Worm (Caenorhabditis elegans): Measurements from ENCODE around the gene Y14H12A.1.
A peak's percentile ranks its signal among the peaks of the same experiment; 100 is the strongest.

Y14H12A.1 gene

DNA sequence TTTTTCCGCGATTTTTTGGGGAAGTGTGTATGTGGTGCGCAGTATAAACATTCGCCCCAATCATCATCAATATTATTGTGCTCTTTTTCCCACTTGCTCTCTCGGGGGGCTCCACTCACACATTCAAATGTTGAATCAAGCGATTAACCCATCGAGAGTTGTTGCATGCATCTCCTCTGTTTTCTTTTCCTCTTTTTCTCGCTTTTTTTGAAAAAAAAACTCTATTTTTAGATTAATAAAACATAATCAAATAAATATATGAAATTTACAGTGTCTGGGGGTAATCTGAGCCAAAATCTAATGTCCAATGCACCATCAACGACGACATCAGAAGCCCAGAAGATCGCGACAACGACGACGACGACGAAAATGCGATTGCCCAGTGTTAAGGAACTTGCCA, 11.6 kb downstream of the Y14H12A.1 start, which contains the start of gene ephx-1:
ephx-1 (plus strand) TSS at position 301 of the 400 bp plus-strand sequence.
- TF ChIP-seq dmd-8 (GFP tag; IDR thresholded peaks at IDR 0.05) (0 out of 2 replicates have a peak, but pooled peaks have one; percentile 2), Y105C5A.15 (GFP tag; IDR thresholded peaks at IDR 0.05) (no peak)

ce11 chrII:4007972-4008371, 15.0 kb downstream of the Y14H12A.1 start:
- TF ChIP-seq ceh-82 (tag; optimal IDR thresholded peaks at IDR 0.05), result no peak
- TF ChIP-seq nhr-48 (tag; optimal IDR thresholded peaks at IDR 0.05), result no peak
- no peak for TF ChIP-seq aly-2 (tag; optimal IDR thresholded peaks at IDR 0.05)
- TF ChIP-seq mep-1 (tag; optimal IDR thresholded peaks at IDR 0.05), result no peak
- no peak for TF ChIP-seq cey-2 (tag; optimal IDR thresholded peaks at IDR 0.05; ENCODE audit: borderline replicate concordance, insufficient read depth)
- peak in 1 of 2 experiments; percentile 44 for TF ChIP-seq unc-62 (GFP tag; optimal IDR thresholded peaks at IDR 0.05 in 1 of 2)
- no peak for TF ChIP-seq unc-62 (tag; optimal IDR thresholded peaks at IDR 0.05)
- TF ChIP-seq ZK546.5 (tag; optimal IDR thresholded peaks at IDR 0.05), result no peak
- TF ChIP-seq set-16 (GFP tag; IDR thresholded peaks at IDR 0.05), result peak; percentile 79
- no peak for TF ChIP-seq egl-43 (GFP tag; IDR thresholded peaks at IDR 0.05)

DNA sequence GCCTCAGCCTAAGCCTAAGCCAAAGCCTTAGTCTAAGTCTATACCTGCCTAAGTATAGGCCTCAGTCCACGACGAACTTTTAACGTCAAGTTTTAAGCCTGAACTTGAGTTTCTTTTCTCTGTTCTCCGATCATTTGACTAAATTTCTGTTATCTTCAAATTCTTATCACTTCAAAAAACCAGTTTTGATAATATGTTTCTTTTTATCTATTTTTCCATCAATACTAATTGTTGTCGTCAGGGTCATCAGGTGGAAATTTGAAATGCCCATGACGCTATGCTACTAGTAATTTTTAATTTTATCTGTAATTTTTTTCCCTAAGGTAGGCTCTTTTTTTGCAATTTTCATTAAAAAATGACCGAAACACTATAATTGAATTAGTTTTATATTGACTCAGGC, 18.5 kb downstream of the Y14H12A.1 start:
- TF ChIP-seq snpc-4 (tag; optimal IDR thresholded peaks at IDR 0.05) (no peak), mep-1 (tag; optimal IDR thresholded peaks at IDR 0.05) (no peak), pqm-1 (tag; optimal IDR thresholded peaks at IDR 0.05) (peak; percentile 7), lsy-2 (tag; optimal IDR thresholded peaks at IDR 0.05) (no peak), dmd-8 (GFP tag; IDR thresholded peaks at IDR 0.05) (no peak)

ce11 chrII:4018617-4019016, 25.6 kb downstream of the Y14H12A.1 start, which contains the start of gene K07D4.6:
Gene K07D4.6 (minus strand): TSS chrII:4018717.
- no peak for TF ChIP-seq vab-7 (GFP tag; IDR thresholded peaks at IDR 0.05)
- TF ChIP-seq spr-1 (tag; optimal IDR thresholded peaks at IDR 0.05), result no peak
- no peak for TF ChIP-seq ceh-62 (tag; optimal IDR thresholded peaks at IDR 0.05)
- TF ChIP-seq cey-2 (tag; optimal IDR thresholded peaks at IDR 0.05; ENCODE audit: borderline replicate concordance, insufficient read depth), result no peak
- no peak for TF ChIP-seq ceh-28 (tag; optimal IDR thresholded peaks at IDR 0.05)
- TF ChIP-seq arid-1 (GFP tag; conservative IDR thresholded peaks at IDR 0.05), result no peak
- no peak for TF ChIP-seq F10B5.3 (tag; optimal IDR thresholded peaks at IDR 0.05)
- no peak for TF ChIP-seq mdt-29 (GFP tag; IDR thresholded peaks at IDR 0.05)
- TF ChIP-seq ctbp-1 (GFP tag; IDR thresholded peaks at IDR 0.05), result no peak
- TF ChIP-seq tra-1 (GFP tag; IDR thresholded peaks at IDR 0.05), result no peak
- TF ChIP-seq mdl-1 (tag; optimal IDR thresholded peaks at IDR 0.05), result no peak
- TF ChIP-seq ceh-44 (GFP tag; IDR thresholded peaks at IDR 0.05), result no peak
- no peak for TF ChIP-seq hlh-30 (tag; optimal IDR thresholded peaks at IDR 0.05; ENCODE audit: insufficient read depth)
- no peak for TF ChIP-seq lin-15B (tag; optimal IDR thresholded peaks at IDR 0.05)
- TF ChIP-seq sdz-12 (GFP tag; optimal IDR thresholded peaks at IDR 0.05), result no peak
- TF ChIP-seq ceh-20 (GFP tag; IDR thresholded peaks at IDR 0.05), result no peak
- TF ChIP-seq lin-39 (tag; optimal IDR thresholded peaks at IDR 0.05), result no peak
- TF ChIP-seq lim-7 (GFP tag; IDR thresholded peaks at IDR 0.05), result no peak

ce11 chrII:4025462-4025861, 32.5 kb downstream of the Y14H12A.1 start, which contains the start of gene K07D4.5:
Gene K07D4.5 (minus strand): TSS chrII:4025562.
- TF ChIP-seq set-16 (GFP tag; IDR thresholded peaks at IDR 0.05), result no peak
- no peak for TF ChIP-seq F44E2.7 (GFP tag; IDR thresholded peaks at IDR 0.05)
- TF ChIP-seq lir-3 (tag; optimal IDR thresholded peaks at IDR 0.05), result no peak
- TF ChIP-seq zag-1 (tag; optimal IDR thresholded peaks at IDR 0.05), result no peak
- TF ChIP-seq nhr-102 (tag; optimal IDR thresholded peaks at IDR 0.05), result no peak
- TF ChIP-seq zip-11 (GFP tag; IDR thresholded peaks at IDR 0.05), result no peak
- TF ChIP-seq F37D6.2 (tag; optimal IDR thresholded peaks at IDR 0.05), result no peak
- no peak for TF ChIP-seq aha-1 (tag)
- no peak for TF ChIP-seq Y105C5A.15 (GFP tag; IDR thresholded peaks at IDR 0.05)
- TF ChIP-seq Y75B8A.6 (GFP tag; IDR thresholded peaks at IDR 0.05), result no peak
- no peak for TF ChIP-seq nhr-48 (tag; optimal IDR thresholded peaks at IDR 0.05)
- no peak for TF ChIP-seq skn-1 (tag; optimal IDR thresholded peaks at IDR 0.05)
- no peak for TF ChIP-seq php-3 (GFP tag; IDR thresholded peaks at IDR 0.05)
- no peak for TF ChIP-seq mxl-3 (GFP tag; optimal IDR thresholded peaks at IDR 0.05)
- TF ChIP-seq lin-13 (GFP tag; optimal IDR thresholded peaks at IDR 0.05), result no peak
- TF ChIP-seq tra-1 (GFP tag; IDR thresholded peaks at IDR 0.05), result no peak
- TF ChIP-seq lin-38 (GFP tag; IDR thresholded peaks at IDR 0.05), result no peak
- no peak for TF ChIP-seq F26F4.8 (GFP tag; conservative IDR thresholded peaks at IDR 0.05)
- TF ChIP-seq nhr-42 (GFP tag; IDR thresholded peaks at IDR 0.05), result no peak

Data from whole organism, L4 larva.